Fruit fly (Drosophila melanogaster) whole organism, embryonic: ENCODE results near the gene ec.

Experiments used
- Abd-B ChIP-seq: fragments of 200-800 bp; sonication (Bioruptor generic); optimal IDR thresholded peaks from 2 replicates; lab custom pipeline; 2018; ENCODE audit warnings: missing biosample characterization, mild to moderate bottlenecking, missing genetic modification characterization, moderate library complexity
- Asciz ChIP-seq: fragments of 200-800 bp; sonication (Bioruptor generic); optimal IDR thresholded peaks from 2 replicates; lab custom pipeline; 2017; ENCODE audit warnings: missing biosample characterization, mild to moderate bottlenecking, missing genetic modification characterization, missing genetic modification reagents
- Bdp1 ChIP-seq: fragments of 200-800 bp; sonication (Bioruptor generic); optimal IDR thresholded peaks from 3 replicates; lab custom pipeline; 2016; ENCODE audit warnings: missing biosample characterization, missing genetic modification characterization
- Bgb ChIP-seq: fragments of 200-800 bp; sonication (Bioruptor generic); IDR thresholded peaks from 2 replicates; pipeline ENCODE4 v1.3.6; 2022; ENCODE audit warnings: missing biosample characterization, missing genetic modification characterization; ENCODE audit not compliant: partially characterized antibody
- CG11085 ChIP-seq: fragments of 200-800 bp; sonication (Bioruptor generic); IDR thresholded peaks from 2 replicates; pipeline ENCODE4 v1.3.6; 2022; ENCODE audit warnings: missing biosample characterization, missing genetic modification characterization
- CG11456 ChIP-seq: fragments of 200-800 bp; sonication (Bioruptor generic); IDR thresholded peaks from 3 replicates; pipeline ENCODE4 v1.3.6; 2022; ENCODE audit warnings: missing biosample characterization, missing genetic modification characterization
- CG12769 ChIP-seq: fragments of 200-800 bp; sonication (Bioruptor generic); optimal IDR thresholded peaks from 2 replicates; lab custom pipeline; 2019; ENCODE audit warnings: missing biosample characterization, mild to moderate bottlenecking, missing genetic modification characterization, moderate library complexity
- CG13424 ChIP-seq: fragments of 200-800 bp; sonication (Bioruptor generic); optimal IDR thresholded peaks from 2 replicates; lab custom pipeline; 2019; ENCODE audit warnings: missing biosample characterization, mild to moderate bottlenecking, missing genetic modification characterization, moderate library complexity
- CG13775 ChIP-seq: fragments of 200-800 bp; sonication (Bioruptor generic); optimal IDR thresholded peaks from 3 replicates; lab custom pipeline; 2017; ENCODE audit warnings: missing biosample characterization, mild to moderate bottlenecking, missing genetic modification characterization
- CG15011 ChIP-seq: fragments of 200-800 bp; sonication (Bioruptor generic); optimal IDR thresholded peaks from 3 replicates; lab custom pipeline; 2018; ENCODE audit warnings: missing biosample characterization, mild to moderate bottlenecking, missing genetic modification characterization
- CG17186 ChIP-seq: fragments of 200-800 bp; sonication (Bioruptor generic); optimal IDR thresholded peaks from 3 replicates; lab custom pipeline; 2017; ENCODE audit warnings: missing biosample characterization, missing genetic modification reagents, missing genetic modification characterization
- CG17328 ChIP-seq: fragments of 200-800 bp; sonication (Bioruptor generic); IDR thresholded peaks from 2 replicates; pipeline ENCODE4 v1.3.6; 2022; ENCODE audit warnings: missing biosample characterization, missing genetic modification characterization
- CG18619 ChIP-seq: fragments of 200-800 bp; sonication (Bioruptor generic); optimal IDR thresholded peaks from 3 replicates; lab custom pipeline; 2017; ENCODE audit warnings: missing biosample characterization, mild to moderate bottlenecking, missing genetic modification characterization
- CG2678 ChIP-seq: fragments of 200-800 bp; sonication (Bioruptor generic); optimal IDR thresholded peaks from 3 replicates; lab custom pipeline; 2019; ENCODE audit warnings: missing biosample characterization, mild to moderate bottlenecking, missing genetic modification characterization, moderate library complexity
- CG2875 ChIP-seq: fragments of 200-800 bp; sonication (Bioruptor generic); optimal IDR thresholded peaks from 2 replicates; lab custom pipeline; 2017; ENCODE audit warnings: missing biosample characterization, mild to moderate bottlenecking, missing genetic modification characterization, missing genetic modification reagents
- CG3407 ChIP-seq: fragments of 200-800 bp; sonication (Bioruptor generic); optimal IDR thresholded peaks from 2 replicates; lab custom pipeline; 2018; ENCODE audit warnings: missing biosample characterization, mild to moderate bottlenecking, missing genetic modification characterization
- CG3726 ChIP-seq: fragments of 200-800 bp; sonication (Bioruptor generic); IDR thresholded peaks from 3 replicates; pipeline ENCODE4, ENCODE4 v1.3.6; 2022; ENCODE audit warnings: missing biosample characterization, missing genetic modification characterization
- CG6272 ChIP-seq: fragments of 200-800 bp; sonication (Bioruptor generic); IDR thresholded peaks from 2 replicates; pipeline ENCODE4 v1.3.6; 2022; ENCODE audit warnings: missing biosample characterization, missing genetic modification characterization
- CG7357 ChIP-seq: fragments of 200-800 bp; sonication (Bioruptor generic); IDR thresholded peaks from 3 replicates; pipeline ENCODE4 v1.3.6; 2022; ENCODE audit warnings: missing biosample characterization, missing genetic modification characterization
- CG7372 ChIP-seq: fragments of 200-800 bp; sonication (Bioruptor generic); IDR thresholded peaks from 2 replicates; pipeline ENCODE4 v1.3.6; 2022; ENCODE audit warnings: missing biosample characterization, missing genetic modification characterization
- CG8388 ChIP-seq: fragments of 200-800 bp; sonication (Bioruptor generic); optimal IDR thresholded peaks from 2 replicates; lab custom pipeline; 2019; ENCODE audit warnings: missing biosample characterization, mild to moderate bottlenecking, missing genetic modification characterization, moderate library complexity
- Dfd ChIP-seq, 2 experiments: fragments of >200 bp; optimal IDR thresholded peaks; 2 replicates each; lab custom pipeline; 2017; ENCODE audit warnings: missing biosample characterization in 2 of 2, missing genetic modification characterization in 2 of 2
- Dip3 ChIP-seq: fragments of 200-800 bp; sonication (Bioruptor generic); optimal IDR thresholded peaks from 3 replicates; lab custom pipeline; 2016; ENCODE audit warnings: missing biosample characterization, missing genetic modification characterization
- Fer1 ChIP-seq: fragments of 200-800 bp; sonication (Bioruptor generic); optimal IDR thresholded peaks from 2 replicates; lab custom pipeline; 2017; ENCODE audit warnings: missing biosample characterization, mild to moderate bottlenecking, missing genetic modification characterization
- H2.0 ChIP-seq: fragments of 200-800 bp; sonication (Bioruptor generic); IDR thresholded peaks from 2 replicates; pipeline ENCODE4 v1.3.6; 2022; ENCODE audit warnings: missing biosample characterization, missing genetic modification characterization
- HLH54F ChIP-seq: fragments of 200-800 bp; sonication (Bioruptor generic); optimal IDR thresholded peaks from 3 replicates; lab custom pipeline; 2016; ENCODE audit warnings: missing biosample characterization, missing genetic modification characterization
- Hmr ChIP-seq: fragments of 200-800 bp; sonication (Bioruptor generic); optimal IDR thresholded peaks from 3 replicates; lab custom pipeline; 2017; ENCODE audit warnings: mild to moderate bottlenecking, missing biosample characterization, missing genetic modification reagents, missing genetic modification characterization
- Hmx ChIP-seq: fragments of 200-800 bp; sonication (Bioruptor generic); optimal IDR thresholded peaks from 2 replicates; lab custom pipeline; 2016; ENCODE audit warnings: missing biosample characterization, missing genetic modification characterization
- Meics ChIP-seq: fragments of 200-800 bp; sonication (Bioruptor generic); optimal IDR thresholded peaks from 2 replicates; lab custom pipeline; 2017; ENCODE audit warnings: missing biosample characterization, mild to moderate bottlenecking, missing genetic modification characterization
- Myb ChIP-seq: fragments of 200-800 bp; sonication (Bioruptor generic); optimal IDR thresholded peaks from 2 replicates; lab custom pipeline; 2016; ENCODE audit warnings: missing biosample characterization, missing genetic modification characterization
- Optix ChIP-seq: fragments of 200-800 bp; sonication (Bioruptor generic); IDR thresholded peaks from 3 replicates; pipeline ENCODE4 v1.3.6; 2022; ENCODE audit warnings: missing biosample characterization, missing genetic modification characterization
- Ravus ChIP-seq: fragments of 200-800 bp; sonication (Bioruptor generic); IDR thresholded peaks from 2 replicates; pipeline ENCODE4 v1.3.6; 2022; ENCODE audit warnings: missing biosample characterization, missing genetic modification characterization
- Six4 ChIP-seq: fragments of 200-800 bp; sonication (Bioruptor generic); optimal IDR thresholded peaks from 2 replicates; lab custom pipeline; 2016; ENCODE audit warnings: missing biosample characterization, missing genetic modification characterization
- Stat92E ChIP-seq, 3 experiments: fragments of >200 bp in 2 of 3; fragments of 200-800 bp in 1 of 3; sonication (Bioruptor generic) in 1 of 3; optimal IDR thresholded peaks; 2 replicates each; lab custom pipeline; 2017 to 2019; ENCODE audit warnings: missing biosample characterization in 3 of 3, missing genetic modification characterization in 3 of 3, mild to moderate bottlenecking in 1 of 3, moderate library complexity in 1 of 3
- YL-1 ChIP-seq: fragments of 200-800 bp; sonication (Bioruptor generic); optimal IDR thresholded peaks from 3 replicates; lab custom pipeline; 2017; ENCODE audit warnings: missing biosample characterization, mild to moderate bottlenecking, missing genetic modification characterization
- ase ChIP-seq: fragments of 200-800 bp; sonication (Bioruptor generic); IDR thresholded peaks from 3 replicates; pipeline ENCODE4 v1.3.6; 2022; ENCODE audit warnings: missing biosample characterization, missing genetic modification characterization
- cad ChIP-seq: fragments of >200 bp; optimal IDR thresholded peaks from 2 replicates; lab custom pipeline; 2017; ENCODE audit warnings: missing biosample characterization, missing genetic modification characterization
- gcm ChIP-seq: fragments of 200-800 bp; sonication (Bioruptor generic); optimal IDR thresholded peaks from 2 replicates; lab custom pipeline; 2019; ENCODE audit warnings: missing biosample characterization, mild to moderate bottlenecking, missing genetic modification characterization, moderate library complexity
- gcm2 ChIP-seq: fragments of 200-800 bp; sonication (Bioruptor generic); optimal IDR thresholded peaks from 2 replicates; lab custom pipeline; 2016; ENCODE audit warnings: missing biosample characterization, missing genetic modification characterization
- gem ChIP-seq: fragments of 200-800 bp; sonication (Bioruptor generic); optimal IDR thresholded peaks from 2 replicates; lab custom pipeline; 2019; ENCODE audit warnings: missing biosample characterization, mild to moderate bottlenecking, missing genetic modification characterization, moderate library complexity
- gfzf ChIP-seq: fragments of 200-800 bp; sonication (Bioruptor generic); optimal IDR thresholded peaks from 2 replicates; lab custom pipeline; 2016; ENCODE audit warnings: missing biosample characterization, mild to moderate bottlenecking, missing genetic modification characterization, moderate library complexity
- her ChIP-seq: fragments of 200-800 bp; sonication (Bioruptor generic); optimal IDR thresholded peaks from 2 replicates; lab custom pipeline; 2016; ENCODE audit warnings: missing biosample characterization, missing genetic modification characterization
- ind ChIP-seq: fragments of 200-800 bp; sonication (Bioruptor generic); optimal IDR thresholded peaks from 3 replicates; lab custom pipeline; 2016; ENCODE audit warnings: missing biosample characterization, missing genetic modification characterization
- mirr ChIP-seq: fragments of 200-800 bp; sonication (Bioruptor generic); optimal IDR thresholded peaks from 3 replicates; lab custom pipeline; 2018; ENCODE audit warnings: missing biosample characterization, mild to moderate bottlenecking, missing genetic modification characterization
- prd ChIP-seq, 3 experiments: fragments of >200 bp in 2 of 3; fragments of 200-800 bp in 1 of 3; sonication (Bioruptor generic) in 1 of 3; optimal IDR thresholded peaks in 2 of 3; IDR thresholded peaks in 1 of 3; 2 replicates in 2 of 3; 3 replicates in 1 of 3; pipeline versions ENCODE4 v1.3.6 to Lab custom; 2017 to 2022; ENCODE audit warnings: missing biosample characterization in 1 of 3, missing genetic modification characterization in 1 of 3
- sens ChIP-seq: fragments of 200-800 bp; sonication (Bioruptor generic); peaks from one replicate; lab custom pipeline; 2016; ENCODE audit warnings: missing biosample characterization, missing genetic modification characterization
- sisA ChIP-seq: fragments of 200-800 bp; sonication (Bioruptor generic); IDR thresholded peaks from 2 replicates; pipeline ENCODE4 v1.3.6; 2022; ENCODE audit warnings: missing biosample characterization, missing genetic modification characterization
- slp2 ChIP-seq: fragments of 200-800 bp; sonication (Bioruptor generic); optimal IDR thresholded peaks from 2 replicates; lab custom pipeline; 2016; ENCODE audit warnings: missing biosample characterization, missing genetic modification characterization
- sna ChIP-seq: fragments of 200-800 bp; sonication (Bioruptor generic); IDR thresholded peaks from 2 replicates; pipeline ENCODE4 v1.3.6; 2022; ENCODE audit warnings: missing biosample characterization, missing genetic modification characterization; ENCODE audit not compliant: partially characterized antibody

The ec gene

DNA sequence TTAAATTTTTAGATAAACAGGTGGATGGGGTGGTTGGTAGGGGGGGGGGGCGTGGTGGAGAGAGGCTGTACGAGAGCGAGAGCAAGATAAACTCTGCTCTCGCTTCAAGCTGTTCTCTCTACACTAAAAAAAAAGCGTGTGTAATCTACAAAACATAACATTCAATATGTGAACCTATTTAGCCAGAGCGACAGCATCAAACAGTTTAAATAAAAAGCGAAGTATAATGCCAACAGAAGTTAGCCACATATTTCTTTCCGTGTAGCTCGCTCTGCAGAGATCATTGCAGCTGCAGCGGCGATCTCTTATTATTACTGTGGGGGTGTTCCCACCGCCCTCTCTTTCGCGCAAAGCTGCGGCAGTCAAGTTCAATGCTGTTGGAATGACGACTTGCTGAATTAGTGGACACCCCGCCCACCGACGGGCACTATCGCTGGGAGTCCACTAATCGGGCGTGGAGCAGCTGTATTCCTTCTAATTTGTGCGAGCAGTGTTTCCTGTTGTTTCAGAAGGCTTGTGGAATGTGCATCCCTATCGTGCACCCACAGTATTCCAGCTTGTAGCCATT lies 57.0 kb downstream of the ec start, which contains the start of gene CG2930 (continued):
- TF ChIP-seq gfzf (GFP tag; lab: Kevin White, UChicago) (no peak), CG13424 (tag; lab: Kevin White, UChicago) (peak; percentile 86), Optix (GFP tag; lab: Robert Waterston, UW) (peak; percentile 90), sna (GFP tag; lab: Robert Waterston, UW) (no peak), YL-1 (GFP tag; lab: Kevin White, UChicago) (peak; percentile 15), cad (GFP tag; lab: Kevin White, UChicago) (no peak), CG2875 (GFP tag; lab: Kevin White, UChicago) (peak; percentile 85), Meics (GFP tag; lab: Kevin White, UChicago) (peak; percentile 69), her (GFP tag; lab: Kevin White, UChicago) (peak; percentile 69), CG13775 (GFP tag; lab: Kevin White, UChicago) (peak; percentile 73), CG17328 (GFP tag; lab: Robert Waterston, UW) (peak; percentile 93), gcm2 (peak; percentile 52), ase (GFP tag; lab: Robert Waterston, UW) (peak; percentile 89), Fer1 (peak; percentile 74), CG18619 (GFP tag; lab: Kevin White, UChicago) (peak; percentile 74), Abd-B (peak; percentile 67), HLH54F (GFP tag; lab: Kevin White, UChicago) (peak; percentile 55), CG7372 (GFP tag; lab: Robert Waterston, UW) (peak; percentile 81), sisA (GFP tag; lab: Robert Waterston, UW) (peak; percentile 90), CG15011 (GFP tag; lab: Kevin White, UChicago) (peak; percentile 54), CG2678 (tag; lab: Kevin White, UChicago) (peak; percentile 82), CG3407 (GFP tag; lab: Kevin White, UChicago) (peak; percentile 78), gem (peak; percentile 90), CG12769 (peak; percentile 75), Six4 (peak; percentile 84), Hmr (GFP tag; lab: Kevin White, UChicago) (peak; percentile 64), Stat92E (GFP tag; optimal IDR thresholded peaks at IDR 0.05; lab: Kevin White, UChicago) (peak in 1 of 3 experiments; percentile 14), CG6272 (peak; percentile 71), H2.0 (peak; percentile 87), slp2 (peak; percentile 77), CG7357 (GFP tag; lab: Robert Waterston, UW) (peak; percentile 78; the same call in 2 of the 3 replicates), gcm (GFP tag; lab: Kevin White, UChicago) (peak; percentile 75), CG8388 (GFP tag; lab: Kevin White, UChicago) (peak; percentile 83), Asciz (GFP tag; lab: Kevin White, UChicago) (peak; percentile 85), Bgb (GFP tag; lab: Robert Waterston, UW) (no peak), Myb (GFP tag; lab: Kevin White, UChicago) (peak; percentile 54), Hmx (GFP tag; lab: Kevin White, UChicago) (no peak), Dip3 (GFP tag; lab: Kevin White, UChicago) (no peak), CG17186 (GFP tag; lab: Kevin White, UChicago) (peak; percentile 74), Ravus (GFP tag; lab: Robert Waterston, UW) (peak; percentile 26; the same call in 1 of the 2 replicates), CG11456 (GFP tag; lab: Robert Waterston, UW) (peak; percentile 78), sens (GFP tag; lab: Kevin White, UChicago) (peak; percentile 98), Dfd (GFP tag; optimal IDR thresholded peaks at IDR 0.05; lab: Kevin White, UChicago) (no peak), CG11085 (GFP tag; lab: Robert Waterston, UW) (peak; percentile 54; the same call in 1 of the 2 replicates), prd (optimal IDR thresholded peaks at IDR 0.05; lab: Kevin White, UChicago) (no peak), prd (GFP tag; IDR thresholded peaks at IDR 0.05; lab: Robert Waterston, UW) (peak; percentile 92), ind (GFP tag; lab: Kevin White, UChicago) (peak; percentile 86), mirr (GFP tag; lab: Kevin White, UChicago) (no peak), Bdp1 (GFP tag; lab: Kevin White, UChicago) (peak; percentile 48), CG3726 (GFP tag; lab: Robert Waterston, UW) (peak; percentile 90)
